Fruit fly (Drosophila melanogaster): ENCODE results near the gene CG16721.

The CG16721 gene

DNA sequence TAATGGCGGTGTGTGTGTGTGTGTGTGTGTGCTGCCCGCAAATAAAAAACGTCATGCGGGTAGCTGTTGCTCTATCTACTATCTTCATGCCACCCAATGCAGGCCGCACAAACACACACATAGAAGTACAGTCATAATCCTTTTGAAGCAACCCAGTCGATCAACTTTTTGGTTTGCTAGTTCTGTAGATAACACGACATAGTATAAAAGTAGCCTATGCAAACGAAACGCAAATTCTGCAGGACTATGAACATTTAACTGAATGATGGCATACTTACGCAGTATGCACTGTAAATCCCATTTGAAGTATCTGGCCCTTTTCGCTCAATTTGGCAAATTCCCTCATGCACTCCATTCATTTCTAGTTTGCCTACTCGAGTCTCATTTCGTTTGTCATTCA lies 13.6 kb upstream of the CG16721 start:
- no peak for TF ChIP-seq Mnt (GFP tag; optimal IDR thresholded peaks at IDR 0.05)
- TF ChIP-seq CG7101 (tag; optimal IDR thresholded peaks at IDR 0.05) = no peak
- no peak for TF ChIP-seq ovo (GFP tag; optimal IDR thresholded peaks at IDR 0.05)
- TF ChIP-seq pad (GFP tag; optimal IDR thresholded peaks at IDR 0.05) = no peak
- no peak for TF ChIP-seq kay (GFP tag; ENCODE audit: borderline replicate concordance)
- no peak for TF ChIP-seq Crg-1 (GFP tag; optimal IDR thresholded peaks at IDR 0.05)
- TF ChIP-seq CG33017 (tag; optimal IDR thresholded peaks at IDR 0.05) = no peak
- TF ChIP-seq bab1 (GFP tag; optimal IDR thresholded peaks at IDR 0.05) = no peak
- TF ChIP-seq CG14711 (tag; optimal IDR thresholded peaks at IDR 0.05) = no peak
- no peak for TF ChIP-seq cnc (optimal IDR thresholded peaks at IDR 0.05)
- no peak for TF ChIP-seq CG5204 (GFP tag; optimal IDR thresholded peaks at IDR 0.05)
- no peak for TF ChIP-seq CG7045 (GFP tag; optimal IDR thresholded peaks at IDR 0.05)

DNA sequence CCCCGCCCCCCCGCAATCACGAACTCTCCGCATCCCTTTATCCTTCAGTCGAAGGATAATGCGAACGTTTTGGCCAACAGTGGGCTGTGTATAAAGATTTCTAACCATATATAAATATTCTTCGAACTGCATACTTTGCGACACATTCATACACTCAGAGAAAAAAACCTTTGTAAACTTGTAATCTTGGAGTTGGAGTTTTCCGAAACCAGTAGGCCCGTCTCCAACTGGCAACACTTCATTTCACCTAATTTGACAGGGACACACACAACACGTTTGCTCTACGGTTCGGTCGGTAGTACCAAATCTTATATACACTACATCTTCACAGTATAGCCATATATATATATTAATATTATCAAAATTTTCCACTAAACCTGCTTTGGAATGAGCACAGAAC lies 10.9 kb upstream of the CG16721 start, which contains the start of gene CG15764:
TSS of gene CG15764 (plus strand) at position 301 of the 400 bp plus-strand sequence.
- TF ChIP-seq Clk (GFP tag; optimal IDR thresholded peaks at IDR 0.05) (no peak), cic (GFP tag; optimal IDR thresholded peaks at IDR 0.05) (no peak), toe (GFP tag; optimal IDR thresholded peaks at IDR 0.05) (no peak), CG7045 (GFP tag; optimal IDR thresholded peaks at IDR 0.05) (no peak), tj (GFP tag; optimal IDR thresholded peaks at IDR 0.05) (no peak), CG33017 (tag; optimal IDR thresholded peaks at IDR 0.05) (no peak), pad (GFP tag; optimal IDR thresholded peaks at IDR 0.05) (no peak), bab1 (GFP tag; optimal IDR thresholded peaks at IDR 0.05) (no peak), CG7101 (tag; optimal IDR thresholded peaks at IDR 0.05) (no peak), CG1620 (GFP tag; optimal IDR thresholded peaks at IDR 0.05) (no peak), CG12768 (GFP tag; optimal IDR thresholded peaks at IDR 0.05) (no peak), Mnt (GFP tag; optimal IDR thresholded peaks at IDR 0.05) (no peak), CG11617 (GFP tag; optimal IDR thresholded peaks at IDR 0.05) (no peak), kay (GFP tag; ENCODE audit: borderline replicate concordance) (no peak), CG5204 (GFP tag; optimal IDR thresholded peaks at IDR 0.05) (no peak), ovo (GFP tag; optimal IDR thresholded peaks at IDR 0.05) (no peak), cnc (optimal IDR thresholded peaks at IDR 0.05) (no peak), CG14711 (tag; optimal IDR thresholded peaks at IDR 0.05) (no peak), Hr96 (GFP tag; optimal IDR thresholded peaks at IDR 0.05) (no peak), Crg-1 (GFP tag; optimal IDR thresholded peaks at IDR 0.05) (no peak)

DNA sequence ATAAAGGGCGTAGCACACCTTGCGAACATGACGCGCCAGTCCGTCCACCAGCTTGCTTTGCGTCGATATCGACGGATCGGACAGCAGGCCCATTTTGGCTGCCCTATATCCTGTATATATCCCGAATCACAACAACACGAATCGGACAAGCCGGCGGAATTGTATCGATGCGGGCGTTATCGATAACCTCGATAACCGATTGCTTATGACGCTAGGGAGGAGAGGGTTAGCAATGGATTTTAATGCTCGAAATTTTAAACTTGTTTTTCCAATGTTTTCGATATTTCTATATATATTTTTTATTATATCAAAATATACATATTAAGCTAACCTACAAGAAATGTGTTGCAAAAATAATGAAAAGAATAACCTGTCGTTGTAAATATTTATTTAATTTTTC lies 6.5 kb upstream of the CG16721 start, which contains the start of gene GAA1:
TSS of gene GAA1 (minus strand) at position 194 of the 400 bp plus-strand sequence.
- TF ChIP-seq CG12768 (GFP tag; optimal IDR thresholded peaks at IDR 0.05) = no peak
- no peak for TF ChIP-seq Hr96 (GFP tag; optimal IDR thresholded peaks at IDR 0.05)
- peak; percentile 8 for TF ChIP-seq CG7101 (tag; optimal IDR thresholded peaks at IDR 0.05)
- TF ChIP-seq kay (GFP tag; ENCODE audit: borderline replicate concordance) = no peak
- no peak for TF ChIP-seq ovo (GFP tag; optimal IDR thresholded peaks at IDR 0.05)
- TF ChIP-seq cnc (optimal IDR thresholded peaks at IDR 0.05) = no peak
- peak; percentile 11 for TF ChIP-seq CG11617 (GFP tag; optimal IDR thresholded peaks at IDR 0.05)
- TF ChIP-seq CG5204 (GFP tag; optimal IDR thresholded peaks at IDR 0.05) = no peak
- TF ChIP-seq CG33017 (tag; optimal IDR thresholded peaks at IDR 0.05) = no peak
- TF ChIP-seq pad (GFP tag; optimal IDR thresholded peaks at IDR 0.05) = no peak
- peak; percentile 53 for TF ChIP-seq bab1 (GFP tag; optimal IDR thresholded peaks at IDR 0.05)
- peak; percentile 57 for TF ChIP-seq CG14711 (tag; optimal IDR thresholded peaks at IDR 0.05)
- TF ChIP-seq Crg-1 (GFP tag; optimal IDR thresholded peaks at IDR 0.05) = no peak
- peak; percentile 3 for TF ChIP-seq Mnt (GFP tag; optimal IDR thresholded peaks at IDR 0.05)
- TF ChIP-seq Clk (GFP tag; optimal IDR thresholded peaks at IDR 0.05) = no peak
- no peak for TF ChIP-seq CG1620 (GFP tag; optimal IDR thresholded peaks at IDR 0.05)
- no peak for TF ChIP-seq cic (GFP tag; optimal IDR thresholded peaks at IDR 0.05)
- TF ChIP-seq tj (GFP tag; optimal IDR thresholded peaks at IDR 0.05) = no peak
- no peak for TF ChIP-seq toe (GFP tag; optimal IDR thresholded peaks at IDR 0.05)
- TF ChIP-seq CG7045 (GFP tag; optimal IDR thresholded peaks at IDR 0.05) = no peak

DNA sequence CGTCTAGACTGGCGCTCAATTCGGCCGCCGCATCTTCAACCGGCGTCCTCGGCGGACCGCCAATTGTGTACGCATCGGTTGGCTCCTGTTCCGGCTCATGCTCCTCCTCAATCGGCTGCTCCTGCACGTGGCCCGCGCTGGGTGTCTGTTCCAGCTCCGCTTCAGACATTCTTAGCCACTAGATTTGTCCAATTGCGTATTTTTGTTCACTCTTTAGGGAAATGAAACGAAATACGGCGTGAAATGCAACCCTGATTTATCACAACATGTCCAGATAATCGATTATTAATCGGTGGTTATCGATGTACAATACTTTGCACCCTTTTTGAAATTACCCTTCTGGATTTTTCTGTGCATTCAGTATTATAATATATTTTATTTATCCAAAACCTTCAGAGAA lies 3.1 kb upstream of the CG16721 start, which contains the start of gene mof:
TSS of gene mof (minus strand) at position 270 of the 400 bp plus-strand sequence.
- TF ChIP-seq bab1 (GFP tag; optimal IDR thresholded peaks at IDR 0.05) (peak; percentile 74), CG11617 (GFP tag; optimal IDR thresholded peaks at IDR 0.05) (no peak), Mnt (GFP tag; optimal IDR thresholded peaks at IDR 0.05) (peak; percentile 17)

DNA sequence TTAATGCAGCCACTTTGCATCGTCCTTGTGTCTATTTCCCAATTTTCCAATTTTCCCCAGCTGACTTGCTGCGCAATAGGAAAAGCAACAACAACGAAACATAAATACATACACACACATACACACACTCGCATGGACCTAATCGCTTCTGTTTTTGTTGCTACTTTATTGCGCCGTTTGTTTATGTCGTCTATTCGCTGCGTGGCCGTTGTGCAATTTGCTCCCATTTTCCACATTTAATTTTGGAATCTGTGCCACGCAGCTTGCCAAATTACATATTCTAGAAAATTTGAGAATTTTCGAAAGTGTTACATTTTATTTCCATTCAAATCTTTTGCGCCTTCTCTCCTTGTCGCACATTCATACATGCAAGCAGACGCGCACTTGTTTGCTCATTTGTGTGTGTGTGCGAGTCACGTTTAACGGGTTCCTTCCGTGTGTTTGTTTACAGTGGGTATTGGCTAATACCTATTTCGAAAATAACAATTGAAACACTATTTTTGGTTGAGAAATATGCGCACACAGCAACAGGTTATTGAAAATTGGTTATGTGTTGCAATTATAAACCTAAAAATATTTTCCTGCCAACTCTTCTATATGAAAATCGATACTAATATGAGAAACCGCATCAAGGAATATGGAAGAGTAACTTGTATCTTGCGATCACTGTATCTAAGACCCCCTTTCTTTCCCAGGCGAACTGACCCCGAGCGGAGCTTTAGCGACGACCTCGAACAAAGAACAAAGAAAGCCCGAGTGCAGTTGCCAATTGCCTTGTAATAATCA lies 663 bp downstream of the CG16721 start:
- TF ChIP-seq tj (GFP tag; optimal IDR thresholded peaks at IDR 0.05) (peak; percentile 54), CG7045 (GFP tag; optimal IDR thresholded peaks at IDR 0.05) (peak; percentile 65), cic (GFP tag; optimal IDR thresholded peaks at IDR 0.05) (peak; percentile 7), cnc (optimal IDR thresholded peaks at IDR 0.05) (no peak), CG7101 (tag; optimal IDR thresholded peaks at IDR 0.05) (peak; percentile 82), CG12768 (GFP tag; optimal IDR thresholded peaks at IDR 0.05) (peak; percentile 76), Clk (GFP tag; optimal IDR thresholded peaks at IDR 0.05) (peak; percentile 33), CG5204 (GFP tag; optimal IDR thresholded peaks at IDR 0.05) (no peak), Hr96 (GFP tag; optimal IDR thresholded peaks at IDR 0.05) (no peak), Mnt (GFP tag; optimal IDR thresholded peaks at IDR 0.05) (peak; percentile 89), Crg-1 (GFP tag; optimal IDR thresholded peaks at IDR 0.05) (peak; percentile 70), CG1620 (GFP tag; optimal IDR thresholded peaks at IDR 0.05) (peak; percentile 64), CG33017 (tag; optimal IDR thresholded peaks at IDR 0.05) (peak; percentile 80), toe (GFP tag; optimal IDR thresholded peaks at IDR 0.05) (peak; percentile 63), bab1 (GFP tag; optimal IDR thresholded peaks at IDR 0.05) (peak; percentile 90), kay (GFP tag; ENCODE audit: borderline replicate concordance) (no peak), pad (GFP tag; optimal IDR thresholded peaks at IDR 0.05) (peak; percentile 65), ovo (GFP tag; optimal IDR thresholded peaks at IDR 0.05) (peak; percentile 94), CG11617 (GFP tag; optimal IDR thresholded peaks at IDR 0.05) (peak; percentile 65), CG14711 (tag; optimal IDR thresholded peaks at IDR 0.05) (peak; percentile 78)
